Fruit fly (Drosophila melanogaster) S2 (cell line): ENCODE results near the gene Nlg4.

Experiments
- CG8478 ChIP-seq: fragments of >200 bp; optimal IDR thresholded peaks from 2 replicates; lab custom pipeline; 2018
- CTCF ChIP-seq, 2 experiments: fragments of >200 bp; optimal IDR thresholded peaks; 2 replicates each; lab custom pipeline; 2018

DNA sequence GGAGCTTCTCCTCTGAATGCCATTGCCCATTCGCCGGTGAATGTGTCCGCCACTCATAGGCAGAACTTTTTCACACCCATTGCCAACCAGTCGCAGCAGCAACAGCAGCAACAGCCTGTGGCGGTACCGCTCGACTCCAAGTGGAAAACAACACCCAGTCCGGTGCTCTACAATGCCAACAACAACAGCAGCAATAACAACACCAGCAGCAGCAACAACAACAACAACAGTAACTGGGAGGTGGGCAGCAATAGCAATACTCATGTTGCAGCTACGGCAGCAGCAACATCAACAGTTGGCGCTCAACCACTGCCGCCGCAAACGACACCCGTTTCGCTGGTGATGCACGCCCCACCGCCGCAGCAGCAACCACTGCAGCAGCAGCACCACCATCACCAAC is 89.1 kb downstream of the Nlg4 start:
- no peak for TF ChIP-seq CG8478 (lab: Kevin White, UChicago)
- no peak for TF ChIP-seq CTCF (optimal IDR thresholded peaks at IDR 0.05; lab: Kevin White, UChicago)
